Worm (Caenorhabditis elegans) whole organism, L4 larva: ENCODE data around the gene F09C8.1.

Experiments
- nhr-11 ChIP-seq: fragments of 150-350 bp; optimal IDR thresholded peaks from 2 replicates; lab custom pipeline; 2014; ENCODE audit warnings: missing biosample characterization, missing genetic modification characterization
- skn-1 ChIP-seq: fragments of 150-350 bp; optimal IDR thresholded peaks from 2 replicates; lab custom pipeline; 2014; ENCODE audit warnings: missing biosample characterization, missing genetic modification characterization

DNA sequence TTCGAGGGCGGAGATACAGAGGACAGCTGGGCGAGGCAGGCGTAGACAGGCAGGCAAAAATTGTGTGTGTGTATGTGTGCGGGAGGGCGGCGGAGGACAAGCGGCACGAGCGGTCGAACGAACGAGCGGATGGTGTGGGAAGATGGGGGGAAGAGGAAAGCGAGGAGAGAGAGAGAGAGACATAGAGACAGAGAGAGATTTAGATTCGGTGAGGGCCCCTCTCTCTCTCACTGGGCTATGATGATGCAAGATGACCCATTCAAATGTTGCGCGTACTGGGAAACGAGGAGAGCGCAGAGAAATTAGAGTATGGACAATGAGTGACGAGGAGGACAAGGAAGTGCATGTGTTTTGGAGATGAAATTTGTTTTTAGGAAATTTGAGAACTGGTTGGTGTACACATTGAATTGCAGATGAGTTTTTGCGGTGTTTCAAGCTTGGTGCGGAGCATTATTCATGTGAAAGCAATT, 15.6 kb downstream of the F09C8.1 start:
- no peak for TF ChIP-seq skn-1 (tag; lab: Kevin White, UChicago)
- peak; percentile 80 for TF ChIP-seq nhr-11 (tag; lab: Kevin White, UChicago)
